Fruit fly (Drosophila melanogaster): Measurements from ENCODE around the gene RpL17.

RpL17 gene

DNA sequence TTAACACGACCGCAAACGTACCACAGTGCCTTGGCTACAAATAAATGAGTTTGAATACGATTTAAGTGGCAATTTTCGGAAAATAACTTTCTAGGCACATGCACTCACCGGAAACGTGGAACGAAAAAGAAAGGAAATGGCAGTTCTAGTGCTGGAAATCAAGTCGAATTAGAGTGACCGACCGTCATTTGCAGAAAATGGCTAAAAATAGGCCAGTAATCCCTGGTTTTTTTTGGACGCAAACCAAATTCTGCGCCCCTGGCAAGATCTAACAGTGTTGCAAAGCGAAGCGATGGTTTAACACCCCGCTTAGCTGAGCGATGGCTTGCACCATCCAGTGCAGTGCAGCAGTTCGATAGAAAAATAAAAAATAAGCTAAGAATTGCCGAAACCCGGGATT is at the start of gene RpL17 (continued):
- TF ChIP-seq CG10959 (GFP tag; IDR thresholded peaks at IDR 0.05), result peak; percentile 67
- TF ChIP-seq CG11247 (GFP tag; IDR thresholded peaks at IDR 0.05), result peak; percentile 86
- peak; percentile 46 for TF ChIP-seq CG17186 (GFP tag; optimal IDR thresholded peaks at IDR 0.05)
- peak; percentile 66 for TF ChIP-seq CG13123 (GFP tag; optimal IDR thresholded peaks at IDR 0.05)
- peak; percentile 78 for TF ChIP-seq luna (GFP tag; optimal IDR thresholded peaks at IDR 0.05)
- peak; percentile 61 for TF ChIP-seq CTCF (GFP tag; optimal IDR thresholded peaks at IDR 0.05)
- peak; percentile 88 for TF ChIP-seq CG12769 (tag; optimal IDR thresholded peaks at IDR 0.05)
- peak; percentile 84 for TF ChIP-seq CG9609 (GFP tag; optimal IDR thresholded peaks at IDR 0.05)
- TF ChIP-seq CG32532 (GFP tag; IDR thresholded peaks at IDR 0.05), result peak; percentile 88
- peak; percentile 77 for TF ChIP-seq Fer3 (tag; optimal IDR thresholded peaks at IDR 0.05)
- peak; percentile 83 for TF ChIP-seq CG10209 (GFP tag; optimal IDR thresholded peaks at IDR 0.05)
- TF ChIP-seq CG6683 (GFP tag; optimal IDR thresholded peaks at IDR 0.05), result peak; percentile 72
- TF ChIP-seq psq (GFP tag; optimal IDR thresholded peaks at IDR 0.05), result peak; percentile 51
- TF ChIP-seq croc (GFP tag; conservative IDR thresholded peaks at IDR 0.05), result peak; percentile 66
- 0 out of 2 replicates have a peak, but pooled peaks have one; percentile 15 for TF ChIP-seq Poxn (GFP tag; IDR thresholded peaks at IDR 0.05)
- peak; percentile 36; the same call in 1 of the 2 replicates for TF ChIP-seq CG13287 (GFP tag; IDR thresholded peaks at IDR 0.05; ENCODE audit: partially characterized antibody)
- peak; percentile 61 for TF ChIP-seq CG5180 (GFP tag; optimal IDR thresholded peaks at IDR 0.05)
- TF ChIP-seq NC2β (GFP tag; optimal IDR thresholded peaks at IDR 0.05), result peak; percentile 98
- TF ChIP-seq CG8089 (GFP tag; optimal IDR thresholded peaks at IDR 0.05), result peak; percentile 75
- peak; percentile 64 for TF ChIP-seq CG12104 (GFP tag; optimal IDR thresholded peaks at IDR 0.05)
- peak; percentile 73 for TF ChIP-seq oc (tag; optimal IDR thresholded peaks at IDR 0.05)
- peak; percentile 69 for TF ChIP-seq Myb (GFP tag; optimal IDR thresholded peaks at IDR 0.05)
- peak; percentile 17 for TF ChIP-seq D (optimal IDR thresholded peaks at IDR 0.05)
- TF ChIP-seq D (GFP tag; optimal IDR thresholded peaks at IDR 0.05), result peak; percentile 54
- peak; percentile 72 for TF ChIP-seq CG16863 (GFP tag; optimal IDR thresholded peaks at IDR 0.05)
- TF ChIP-seq CG12155 (GFP tag; optimal IDR thresholded peaks at IDR 0.05), result peak; percentile 68
- TF ChIP-seq CG14860 (GFP tag; IDR thresholded peaks at IDR 0.05; ENCODE audit: partially characterized antibody), result no peak
- peak; percentile 55 for TF ChIP-seq CG32767 (GFP tag; IDR thresholded peaks at IDR 0.05)
- TF ChIP-seq Nf-YC (tag; optimal IDR thresholded peaks at IDR 0.05), result peak; percentile 8
- peak; percentile 74 for TF ChIP-seq CG10654 (GFP tag; optimal IDR thresholded peaks at IDR 0.05)
- TF ChIP-seq CG6813 (GFP tag; optimal IDR thresholded peaks at IDR 0.05), result peak; percentile 91
- TF ChIP-seq Dfd (GFP tag; optimal IDR thresholded peaks at IDR 0.05), result no peak
- TF ChIP-seq Elba2 (GFP tag; optimal IDR thresholded peaks at IDR 0.05), result no peak
- peak; percentile 41 for TF ChIP-seq CG4820 (GFP tag; optimal IDR thresholded peaks at IDR 0.05)
- TF ChIP-seq Neu2 (GFP tag; optimal IDR thresholded peaks at IDR 0.05; ENCODE audit: borderline replicate concordance), result no peak
- peak; percentile 81 for TF ChIP-seq CG1529 (GFP tag; optimal IDR thresholded peaks at IDR 0.05)
- peak; percentile 92 for TF ChIP-seq Fer1 (GFP tag; optimal IDR thresholded peaks at IDR 0.05)
- TF ChIP-seq CG8478 (optimal IDR thresholded peaks at IDR 0.05), result no peak
- peak; percentile 41; the same call in 1 of the 2 replicates for TF ChIP-seq Adf1 (GFP tag; IDR thresholded peaks at IDR 0.05)
- TF ChIP-seq CG1602 (GFP tag; optimal IDR thresholded peaks at IDR 0.05), result peak; percentile 65
- peak; percentile 87 for TF ChIP-seq sr (GFP tag; IDR thresholded peaks at IDR 0.05)
- TF ChIP-seq dysf (GFP tag; IDR thresholded peaks at IDR 0.05), result peak; percentile 84
- TF ChIP-seq CG15514 (GFP tag; optimal IDR thresholded peaks at IDR 0.05), result peak; percentile 90
- TF ChIP-seq CG1647 (GFP tag; optimal IDR thresholded peaks at IDR 0.05), result peak; percentile 62
- peak; percentile 68 for TF ChIP-seq trh (GFP tag; optimal IDR thresholded peaks at IDR 0.05)
- peak; percentile 62 for TF ChIP-seq CG8281 (tag; optimal IDR thresholded peaks at IDR 0.05)
- peak; percentile 86 for TF ChIP-seq HmgZ (tag; optimal IDR thresholded peaks at IDR 0.05)
- TF ChIP-seq Sry-β (GFP tag; optimal IDR thresholded peaks at IDR 0.05), result peak; percentile 9
- peak; percentile 40; the same call in 1 of the 2 replicates for TF ChIP-seq Bgb (GFP tag; IDR thresholded peaks at IDR 0.05; ENCODE audit: partially characterized antibody)
- peak; percentile 66 for TF ChIP-seq CG6689 (GFP tag; IDR thresholded peaks at IDR 0.05)
- no peak for TF ChIP-seq unc-4 (GFP tag; IDR thresholded peaks at IDR 0.05; ENCODE audit: partially characterized antibody)
- TF ChIP-seq gcm2 (GFP tag; optimal IDR thresholded peaks at IDR 0.05), result peak; percentile 70

Data from whole organism, embryonic.